Worm (Caenorhabditis elegans) whole organism, late embryonic: ENCODE results near the gene sru-21.

Experiments
- F13H6.1 ChIP-seq: sonication (generic microtip); optimal IDR thresholded peaks from 2 replicates; lab custom pipeline; 2016; ENCODE audit warnings: missing genetic modification characterization, missing compliant biosample characterization
- K09A11.1 ChIP-seq: sonication (generic microtip); optimal IDR thresholded peaks from 2 replicates; lab custom pipeline; 2017; ENCODE audit warnings: antibody characterized with exemption, mild to moderate bottlenecking, missing genetic modification characterization, missing compliant biosample characterization; ENCODE audit not compliant: insufficient read depth
- ahr-1 ChIP-seq: sonication (generic microtip); optimal IDR thresholded peaks from 2 replicates; lab custom pipeline; 2016; ENCODE audit warnings: missing genetic modification characterization, missing compliant biosample characterization
- elt-2 ChIP-seq: sonication (generic microtip); optimal IDR thresholded peaks from 2 replicates; lab custom pipeline; 2016; ENCODE audit warnings: missing genetic modification reagents, missing genetic modification characterization, missing compliant biosample characterization
- elt-4 ChIP-seq: sonication (generic microtip); optimal IDR thresholded peaks from 2 replicates; lab custom pipeline; 2016; ENCODE audit warnings: missing genetic modification characterization, missing compliant biosample characterization
- fkh-10 ChIP-seq: fragments of 150-350 bp; optimal IDR thresholded peaks from 2 replicates; lab custom pipeline; 2014; ENCODE audit warnings: missing biosample characterization, missing genetic modification reagents, missing genetic modification characterization
- hlh-30 ChIP-seq: sonication (generic microtip); optimal IDR thresholded peaks from 2 replicates; lab custom pipeline; 2017; ENCODE audit warnings: antibody characterized with exemption, missing genetic modification characterization, missing compliant biosample characterization; ENCODE audit not compliant: insufficient read depth
- hlh-8 ChIP-seq: sonication (generic microtip); optimal IDR thresholded peaks from 2 replicates; lab custom pipeline; 2016; ENCODE audit warnings: missing genotype, missing genetic modification characterization, missing compliant biosample characterization
- nhr-11 ChIP-seq: fragments of 150-350 bp; optimal IDR thresholded peaks from 2 replicates; lab custom pipeline; 2014; ENCODE audit warnings: missing biosample characterization, missing genetic modification characterization
- pha-2 ChIP-seq: sonication (generic microtip); optimal IDR thresholded peaks from 2 replicates; lab custom pipeline; 2017; ENCODE audit warnings: mild to moderate bottlenecking, missing genetic modification characterization, missing compliant biosample characterization
- pros-1 ChIP-seq: fragments of 150-350 bp; optimal IDR thresholded peaks from 2 replicates; lab custom pipeline; 2014; ENCODE audit warnings: missing biosample characterization, missing genetic modification reagents, missing genetic modification characterization
- unc-55 ChIP-seq: sonication (generic microtip); optimal IDR thresholded peaks from 2 replicates; lab custom pipeline; 2017; ENCODE audit warnings: missing biosample characterization, missing genetic modification reagents, missing genetic modification characterization

DNA sequence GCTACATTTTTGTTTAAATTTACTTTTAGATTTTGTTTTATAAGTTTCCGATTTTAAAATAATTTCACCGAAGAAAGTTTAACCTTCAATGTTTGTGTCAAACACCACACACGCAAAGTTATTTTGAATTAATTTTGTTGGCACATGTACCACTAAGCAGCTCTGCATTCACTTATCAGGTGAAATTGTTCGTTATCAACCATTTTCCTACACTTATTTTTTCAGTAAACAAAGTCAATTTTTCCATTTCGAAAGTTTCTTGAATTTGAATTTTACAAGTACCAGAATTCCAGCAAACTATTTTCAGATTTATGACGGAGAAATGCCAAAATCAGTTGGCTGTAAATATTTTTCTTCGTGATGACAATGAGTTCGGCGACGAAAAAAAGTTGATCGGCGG lies 7.4 kb upstream of the sru-21 start, which contains the start of gene C08F11.3:
- TF ChIP-seq nhr-11, result no peak
- TF ChIP-seq F13H6.1 (tag; lab: Kevin White, UChicago), result no peak
- no peak for TF ChIP-seq elt-4 (tag; lab: Kevin White, UChicago)
- no peak for TF ChIP-seq unc-55 (GFP tag; lab: Kevin White, UChicago)
- no peak for TF ChIP-seq fkh-10
- no peak for TF ChIP-seq pha-2 (tag; lab: Kevin White, UChicago)
- no peak for TF ChIP-seq K09A11.1 (tag; lab: Kevin White, UChicago)
- no peak for TF ChIP-seq hlh-30 (tag; lab: Kevin White, UChicago)
- TF ChIP-seq pros-1 (tag; lab: Kevin White, UChicago), result no peak
- TF ChIP-seq ahr-1 (tag; lab: Kevin White, UChicago), result no peak
- no peak for TF ChIP-seq elt-2 (tag; lab: Kevin White, UChicago)
- TF ChIP-seq hlh-8 (tag; lab: Kevin White, UChicago), result no peak
